Worm (Caenorhabditis elegans): ENCODE data around the gene sel-8.

ce11 chrIII:3635844-3636243 lies 8.9 kb upstream of the sel-8 start, which contains the start of gene rilp-1:
- TF ChIP-seq lin-13 (GFP tag; optimal IDR thresholded peaks at IDR 0.05) (no peak), ceh-63 (GFP tag; optimal IDR thresholded peaks at IDR 0.05) (no peak), efl-1 (optimal IDR thresholded peaks at IDR 0.05) (no peak), efl-1 (GFP tag; optimal IDR thresholded peaks at IDR 0.05 in 1 of 2) (no peak), pqm-1 (tag; optimal IDR thresholded peaks at IDR 0.05) (no peak), dsc-1 (tag; optimal IDR thresholded peaks at IDR 0.05) (no peak), isw-1 (GFP tag; IDR thresholded peaks at IDR 0.05) (no peak)
